Fruit fly (Drosophila melanogaster) whole organism, prepupa: ENCODE results near the gene CG14187.

ENCODE experiments used
- Blimp-1 ChIP-seq: fragments of 200-800 bp; sonication (Bioruptor generic); optimal IDR thresholded peaks from 3 replicates; lab custom pipeline; 2017; ENCODE audit warnings: missing biosample characterization, missing genetic modification characterization, mild to moderate bottlenecking, moderate library complexity, missing genetic modification reagents
- CG10631 ChIP-seq: fragments of 200-800 bp; sonication (Bioruptor generic); optimal IDR thresholded peaks from 2 replicates; lab custom pipeline; 2016; ENCODE audit warnings: missing biosample characterization, missing genetic modification characterization
- CG11762 ChIP-seq: fragments of 200-800 bp; sonication (Bioruptor generic); optimal IDR thresholded peaks from 3 replicates; lab custom pipeline; 2016; ENCODE audit warnings: missing biosample characterization, missing genetic modification characterization; ENCODE audit not compliant: insufficient read depth
- CG11902 ChIP-seq: fragments of 200-800 bp; sonication (Bioruptor generic); optimal IDR thresholded peaks from 3 replicates; lab custom pipeline; 2016; ENCODE audit warnings: missing biosample characterization, missing genetic modification characterization
- CG15336 ChIP-seq: fragments of 200-800 bp; sonication (Bioruptor generic); IDR thresholded peaks from 2 replicates; pipeline ENCODE4 v1.3.6; 2022; ENCODE audit warnings: missing biosample characterization, missing genetic modification characterization
- CG3032 ChIP-seq: fragments of 200-800 bp; optimal IDR thresholded peaks from 2 replicates; lab custom pipeline; 2019; ENCODE audit warnings: missing biosample characterization, mild to moderate bottlenecking, missing genetic modification characterization, moderate library complexity
- CG32006 ChIP-seq: fragments of 200-800 bp; sonication (Bioruptor generic); optimal IDR thresholded peaks from 3 replicates; lab custom pipeline; 2017; ENCODE audit warnings: missing biosample characterization, mild to moderate bottlenecking, missing genetic modification characterization
- CG34406 ChIP-seq: fragments of 200-800 bp; sonication (Bioruptor generic); optimal IDR thresholded peaks from 3 replicates; lab custom pipeline; 2016; ENCODE audit warnings: missing biosample characterization, missing genetic modification characterization
- CG3919 ChIP-seq: fragments of 200-800 bp; sonication (Bioruptor generic); optimal IDR thresholded peaks from 3 replicates; lab custom pipeline; 2016; ENCODE audit warnings: missing biosample characterization, missing genetic modification characterization
- CG6163 ChIP-seq: fragments of 200-800 bp; sonication (Bioruptor generic); IDR thresholded peaks from 3 replicates; pipeline ENCODE4 v1.3.6; 2022; ENCODE audit warnings: missing biosample characterization, missing genetic modification characterization
- CG6276 ChIP-seq: fragments of 200-800 bp; sonication (Bioruptor generic); optimal IDR thresholded peaks from 2 replicates; lab custom pipeline; 2017; ENCODE audit warnings: missing biosample characterization, mild to moderate bottlenecking, missing genetic modification characterization
- CG6792 ChIP-seq: fragments of 200-800 bp; sonication (Bioruptor generic); optimal IDR thresholded peaks from 3 replicates; lab custom pipeline; 2016; ENCODE audit warnings: missing biosample characterization, missing genetic modification characterization
- CG7368 ChIP-seq: fragments of 200-800 bp; sonication (Bioruptor generic); optimal IDR thresholded peaks from 3 replicates; lab custom pipeline; 2016; ENCODE audit warnings: missing biosample characterization, missing genetic modification characterization
- CG8119 ChIP-seq: fragments of 200-800 bp; sonication (Bioruptor generic); IDR thresholded peaks from 3 replicates; pipeline ENCODE4 v1.3.6; 2022; ENCODE audit warnings: missing biosample characterization, missing genetic modification characterization
- CG8632 ChIP-seq: fragments of 200-800 bp; sonication (Bioruptor generic); optimal IDR thresholded peaks from 3 replicates; lab custom pipeline; 2016; ENCODE audit warnings: missing biosample characterization, missing genetic modification characterization
- CG9139 ChIP-seq: fragments of 200-800 bp; sonication (Bioruptor generic); optimal IDR thresholded peaks from 3 replicates; lab custom pipeline; 2017; ENCODE audit warnings: missing biosample characterization, mild to moderate bottlenecking, missing genetic modification characterization
- Eip75B ChIP-seq: fragments of 200-800 bp; sonication (Bioruptor generic); optimal IDR thresholded peaks from 3 replicates; lab custom pipeline; 2016; ENCODE audit warnings: missing biosample characterization, missing genetic modification characterization
- Eip78C ChIP-seq: fragments of 200-800 bp; sonication (Bioruptor generic); peaks from one replicate; lab custom pipeline; 2016; ENCODE audit warnings: missing biosample characterization, missing genetic modification characterization
- Eip93F ChIP-seq: fragments of 200-800 bp; sonication (Bioruptor generic); optimal IDR thresholded peaks from 2 replicates; lab custom pipeline; 2016; ENCODE audit warnings: missing biosample characterization, mild to moderate bottlenecking, missing genetic modification characterization
- Ets21C ChIP-seq: fragments of 200-800 bp; sonication (Bioruptor generic); optimal IDR thresholded peaks from 3 replicates; lab custom pipeline; 2016; ENCODE audit warnings: missing biosample characterization, missing genetic modification characterization
- Ets96B ChIP-seq: fragments of 200-800 bp; optimal IDR thresholded peaks from 2 replicates; lab custom pipeline; 2019; ENCODE audit warnings: missing biosample characterization, mild to moderate bottlenecking, missing genetic modification characterization, moderate library complexity
- Gug ChIP-seq: fragments of 200-800 bp; sonication (Bioruptor generic); IDR thresholded peaks from 2 replicates; pipeline ENCODE4 v1.3.6; 2022; ENCODE audit warnings: missing biosample characterization, missing genetic modification characterization
- Met ChIP-seq: fragments of 200-800 bp; sonication (Bioruptor generic); optimal IDR thresholded peaks from 3 replicates; lab custom pipeline; 2016; ENCODE audit warnings: missing biosample characterization, missing genetic modification characterization
- OdsH ChIP-seq: fragments of 200-800 bp; sonication (Bioruptor generic); optimal IDR thresholded peaks from 3 replicates; lab custom pipeline; 2016; ENCODE audit warnings: missing biosample characterization, missing genetic modification characterization
- Smox ChIP-seq: fragments of 200-800 bp; sonication (Bioruptor generic); optimal IDR thresholded peaks from 3 replicates; lab custom pipeline; 2016; ENCODE audit warnings: missing biosample characterization, missing genetic modification characterization
- Sox102F ChIP-seq: fragments of 200-800 bp; sonication (Bioruptor generic); optimal IDR thresholded peaks from 2 replicates; lab custom pipeline; 2016; ENCODE audit warnings: missing biosample characterization, mild to moderate bottlenecking, missing genetic modification characterization
- Sox15 ChIP-seq: fragments of 200-800 bp; sonication (Bioruptor generic); optimal IDR thresholded peaks from 3 replicates; lab custom pipeline; 2016; ENCODE audit warnings: missing biosample characterization, missing genetic modification characterization
- achi ChIP-seq: fragments of 200-800 bp; sonication (Bioruptor generic); optimal IDR thresholded peaks from 3 replicates; lab custom pipeline; 2016; ENCODE audit warnings: missing biosample characterization, missing genetic modification characterization
- fkh ChIP-seq: fragments of 200-800 bp; sonication (Bioruptor generic); optimal IDR thresholded peaks from 3 replicates; lab custom pipeline; 2017; ENCODE audit warnings: missing biosample characterization, mild to moderate bottlenecking, missing genetic modification characterization, moderate library complexity
- pdm3 ChIP-seq: fragments of 200-800 bp; sonication (Bioruptor generic); optimal IDR thresholded peaks from 3 replicates; lab custom pipeline; 2016; ENCODE audit warnings: missing biosample characterization, missing genetic modification characterization
- svp ChIP-seq: fragments of 200-800 bp; sonication (Bioruptor generic); peaks from one replicate; lab custom pipeline; 2016; ENCODE audit warnings: missing biosample characterization, missing genetic modification characterization
- topi ChIP-seq: fragments of 200-800 bp; sonication (Bioruptor generic); optimal IDR thresholded peaks from 3 replicates; lab custom pipeline; 2016; ENCODE audit warnings: missing biosample characterization, missing genetic modification characterization

The CG14187 gene

DNA sequence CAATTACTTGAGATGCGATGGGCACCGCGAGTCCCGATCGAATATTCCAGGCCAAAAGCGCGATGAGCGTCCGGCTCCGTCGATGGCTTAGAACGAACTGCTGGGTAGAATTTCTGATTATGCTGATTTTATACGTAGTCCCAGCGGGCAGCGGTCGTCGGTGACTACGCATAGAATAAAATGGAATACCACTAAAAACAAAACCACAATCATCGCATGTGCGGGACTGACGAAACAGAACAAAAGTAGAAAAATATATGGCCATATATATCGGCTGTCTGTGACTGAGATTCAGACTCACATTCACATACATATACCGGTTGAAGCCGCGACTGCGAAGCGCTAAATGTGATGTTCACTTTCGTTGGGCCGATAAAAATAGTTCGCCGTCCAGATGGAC lies 14.6 kb upstream of the CG14187 start, which contains the start of gene CG7365:
TSS of gene CG7365 (minus strand) at position 101 of the 400 bp plus-strand sequence.
- TF ChIP-seq Ets21C (GFP tag; lab: Kevin White, UChicago) (no peak), Sox15 (GFP tag; lab: Kevin White, UChicago) (no peak), Smox (GFP tag; lab: Kevin White, UChicago) (no peak), CG6792 (GFP tag; lab: Kevin White, UChicago) (no peak), Ets96B (tag; lab: Kevin White, UChicago) (no peak), pdm3 (GFP tag; lab: Kevin White, UChicago) (no peak), Sox102F (GFP tag; lab: Kevin White, UChicago) (no peak), CG8632 (no peak), achi (no peak), CG6163 (GFP tag; lab: Robert Waterston, UW) (no peak), fkh (no peak), CG6276 (GFP tag; lab: Kevin White, UChicago) (no peak), OdsH (GFP tag; lab: Kevin White, UChicago) (no peak), CG3032 (tag; lab: Kevin White, UChicago) (no peak), Gug (GFP tag; lab: Robert Waterston, UW) (no peak), Eip93F (no peak), Met (no peak), CG11902 (GFP tag; lab: Kevin White, UChicago) (no peak), CG3919 (no peak)

DNA sequence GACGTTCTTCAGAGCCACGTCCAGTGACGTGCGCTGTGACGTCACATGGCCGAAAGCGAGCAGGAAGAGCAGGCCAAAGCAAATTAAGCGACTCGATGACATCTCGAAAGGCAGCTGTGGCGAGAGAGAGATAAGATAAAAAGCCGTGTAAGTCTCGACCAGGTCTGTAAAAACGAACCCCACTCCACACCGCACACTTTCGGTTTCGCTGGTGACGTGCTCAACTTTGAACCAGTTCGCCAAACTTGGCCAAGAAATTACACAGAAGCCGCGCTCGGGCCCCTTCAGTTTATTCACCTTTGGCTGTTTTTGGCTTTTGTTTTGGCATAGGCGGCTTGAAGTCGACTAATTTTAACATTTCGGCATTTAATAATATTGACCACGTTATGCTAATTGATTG lies 13.5 kb upstream of the CG14187 start:
- TF ChIP-seq fkh (no peak), Blimp-1 (GFP tag; lab: Kevin White, UChicago) (peak; percentile 95), CG6163 (GFP tag; lab: Robert Waterston, UW) (0 out of 3 replicates have a peak, but pooled peaks have one; percentile 24), Eip75B (no peak), Eip78C (GFP tag; lab: Kevin White, UChicago) (no peak), svp (no peak), Sox15 (GFP tag; lab: Kevin White, UChicago) (no peak)

DNA sequence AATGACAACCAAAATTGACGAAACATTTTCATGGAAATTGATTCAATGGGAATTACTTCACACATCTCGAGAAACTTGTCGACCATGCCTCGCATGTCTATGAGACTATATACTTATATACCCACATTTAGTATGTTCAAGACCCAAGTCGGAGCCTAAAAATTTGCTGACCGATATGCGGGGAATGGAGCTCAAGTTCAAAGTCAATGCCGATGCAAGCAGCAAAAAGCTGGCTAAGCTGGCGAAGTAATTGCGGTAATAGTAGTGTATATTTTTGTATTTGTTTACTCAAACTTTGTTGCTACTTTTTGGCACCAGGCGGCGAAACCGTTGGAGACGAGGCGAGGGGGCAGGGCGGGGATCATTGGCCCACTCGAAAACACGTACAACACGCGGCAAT lies 10.4 kb upstream of the CG14187 start:
- peak; percentile 1 for TF ChIP-seq fkh
- no peak for TF ChIP-seq CG7368 (GFP tag; lab: Kevin White, UChicago)

DNA sequence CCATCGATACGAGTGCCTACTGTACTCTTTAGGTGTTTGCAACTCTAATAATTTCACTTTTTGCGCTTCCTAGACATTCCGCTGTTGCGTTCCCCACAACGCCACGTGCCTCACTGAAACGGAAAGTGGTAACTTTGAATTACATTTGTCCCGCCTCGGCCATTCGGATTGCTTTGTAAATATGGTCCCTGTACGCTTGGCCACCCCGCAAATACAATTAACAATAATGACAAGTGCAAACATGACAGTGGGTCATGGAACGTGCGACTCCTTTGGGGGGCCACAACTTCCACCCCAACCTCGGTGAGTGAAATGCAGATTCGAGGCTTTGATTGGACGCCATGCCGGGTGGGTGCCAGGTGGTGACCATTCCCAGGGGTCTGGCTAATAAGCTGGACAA lies 1.2 kb downstream of the CG14187 start, which contains the start of gene Ir76b:
TSS of gene Ir76b (minus strand) at position 101 of the 400 bp plus-strand sequence.
- TF ChIP-seq topi (GFP tag; lab: Kevin White, UChicago) (no peak), CG11762 (GFP tag; lab: Kevin White, UChicago) (no peak), Eip78C (GFP tag; lab: Kevin White, UChicago) (no peak), Smox (GFP tag; lab: Kevin White, UChicago) (no peak), fkh (no peak), CG8119 (GFP tag; lab: Robert Waterston, UW) (no peak), CG15336 (no peak), CG9139 (no peak)

DNA sequence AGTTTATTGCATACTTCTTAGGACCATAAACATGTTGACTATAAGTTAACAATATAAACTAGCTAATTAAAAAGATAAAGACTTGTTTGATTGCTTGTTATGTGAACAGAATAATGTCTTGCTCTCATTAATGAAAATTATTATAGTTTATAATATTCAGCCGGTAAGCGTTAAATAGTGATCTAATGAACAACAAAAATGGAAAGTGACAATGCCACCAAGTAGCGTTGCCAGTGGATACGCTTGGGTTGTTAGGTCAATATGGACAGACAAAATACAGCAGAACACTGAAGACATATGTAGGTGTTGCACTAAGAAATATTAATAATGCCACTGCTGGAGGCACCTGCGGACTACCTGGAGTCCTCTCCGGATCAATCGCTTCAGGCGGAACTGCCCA lies 6.9 kb downstream of the CG14187 start, which contains the start of gene CG14185:
TSS of gene CG14185 (plus strand) at position 301 of the 400 bp plus-strand sequence.
- TF ChIP-seq CG34406 (GFP tag; lab: Kevin White, UChicago) (no peak), CG11902 (GFP tag; lab: Kevin White, UChicago) (no peak)

DNA sequence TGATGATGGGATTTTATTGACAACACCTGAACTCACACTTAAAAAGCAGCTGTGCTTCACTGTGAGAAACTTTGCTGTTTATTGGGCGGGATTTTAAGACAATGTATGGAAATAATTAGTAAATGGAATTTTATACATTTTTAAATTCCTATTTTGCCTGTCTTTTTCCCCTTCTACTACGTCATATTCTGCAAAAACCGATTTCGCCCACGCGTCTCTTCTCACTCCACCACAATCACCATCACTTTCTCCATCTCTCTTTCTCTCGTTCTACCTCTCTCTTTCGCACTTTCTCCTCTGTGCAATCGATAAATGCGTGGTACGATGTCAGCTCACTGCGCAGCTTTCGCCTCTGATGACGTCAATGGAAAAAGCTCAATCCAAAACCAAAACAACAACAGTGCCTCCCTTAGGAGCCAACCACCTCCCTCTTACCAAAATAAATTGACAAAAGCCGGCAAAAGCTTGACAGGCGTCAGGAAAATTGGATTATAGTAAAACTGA lies 8.1 kb downstream of the CG14187 start:
- TF ChIP-seq CG32006 (GFP tag; lab: Kevin White, UChicago) (peak; percentile 1), CG10631 (GFP tag; lab: Kevin White, UChicago) (no peak), Eip78C (GFP tag; lab: Kevin White, UChicago) (peak; percentile 57)
